Worm (Caenorhabditis elegans): Measurements from ENCODE around the gene C14A6.6.

- TF ChIP-seq nhr-28 (tag; optimal IDR thresholded peaks at IDR 0.05) (no peak), unc-39 (tag; optimal IDR thresholded peaks at IDR 0.05) (no peak), fkh-2 (tag; optimal IDR thresholded peaks at IDR 0.05) (no peak), ama-1 (optimal IDR thresholded peaks at IDR 0.05) (no peak), daf-12 (tag; optimal IDR thresholded peaks at IDR 0.05) (no peak), ztf-4 (tag; optimal IDR thresholded peaks at IDR 0.05) (no peak)
These were observed 28.4 kb downstream of the C14A6.6 start, which contains the start of gene Y37H2A.10 for ce11 chrV:18138695-18139094.

Data from whole organism, L3 larva.